Fruit fly (Drosophila melanogaster): ENCODE results near the gene Stt3A.

Stt3A gene

dm6 chrX:21053849-21054581 is at the start of gene Stt3A, which contains the start of gene bves (continued):
- TF ChIP-seq CG18476 (GFP tag; optimal IDR thresholded peaks at IDR 0.05) (peak; percentile 97), slbo (GFP tag; IDR thresholded peaks at IDR 0.05) (peak; percentile 97), CG33213 (GFP tag; optimal IDR thresholded peaks at IDR 0.05) (peak; percentile 98), CG34376 (GFP tag; optimal IDR thresholded peaks at IDR 0.05) (peak; percentile 97), CG17912 (GFP tag; optimal IDR thresholded peaks at IDR 0.05) (peak; percentile 92), CG10209 (GFP tag; optimal IDR thresholded peaks at IDR 0.05) (peak; percentile 98), luna (GFP tag; optimal IDR thresholded peaks at IDR 0.05) (peak; percentile 96), cad (GFP tag; optimal IDR thresholded peaks at IDR 0.05) (no peak), CG18262 (tag; optimal IDR thresholded peaks at IDR 0.05) (peak; percentile 99), Abd-B (GFP tag; optimal IDR thresholded peaks at IDR 0.05) (peak; percentile 94), otp (GFP tag; IDR thresholded peaks at IDR 0.05) (peak; percentile 97), CG6175 (GFP tag; IDR thresholded peaks at IDR 0.05) (peak; percentile 93), CG6854 (GFP tag; optimal IDR thresholded peaks at IDR 0.05) (peak; percentile 98), az2 (GFP tag; optimal IDR thresholded peaks at IDR 0.05) (peak; percentile 99), zen (tag; optimal IDR thresholded peaks at IDR 0.05) (peak; percentile 97), Ets97D (GFP tag; optimal IDR thresholded peaks at IDR 0.05) (peak; percentile 91), Lpt (GFP tag; optimal IDR thresholded peaks at IDR 0.05) (no peak), CG5245 (GFP tag; optimal IDR thresholded peaks at IDR 0.05) (peak; percentile 96), nerfin-1 (tag; optimal IDR thresholded peaks at IDR 0.05) (peak; percentile 97), slou (GFP tag; optimal IDR thresholded peaks at IDR 0.05) (peak; percentile 92), sima (GFP tag; optimal IDR thresholded peaks at IDR 0.05) (peak; percentile 95), CG10366 (GFP tag; IDR thresholded peaks at IDR 0.05) (peak; percentile 97), Sin3A (optimal IDR thresholded peaks at IDR 0.05) (no peak), zfh2 (GFP tag; optimal IDR thresholded peaks at IDR 0.05) (peak; percentile 97), CG13296 (GFP tag; optimal IDR thresholded peaks at IDR 0.05) (peak; percentile 98), CG2678 (tag; optimal IDR thresholded peaks at IDR 0.05) (peak; percentile 99), Xrp1 (GFP tag; IDR thresholded peaks at IDR 0.05) (peak; percentile 99), sens (GFP tag) (peak; percentile 100), CG11696 (GFP tag; IDR thresholded peaks at IDR 0.05) (peak; percentile 94), schlank (tag; optimal IDR thresholded peaks at IDR 0.05) (peak; percentile 97), Hr51 (GFP tag; optimal IDR thresholded peaks at IDR 0.05) (peak; percentile 98 to 99), CG42726 (GFP tag; IDR thresholded peaks at IDR 0.05; ENCODE audit: partially characterized antibody) (peak; percentile 53; the same call in 1 of the 2 replicates), Bteb2 (GFP tag; optimal IDR thresholded peaks at IDR 0.05) (peak; percentile 98), CG10654 (GFP tag; optimal IDR thresholded peaks at IDR 0.05) (peak; percentile 98), bbx (GFP tag; IDR thresholded peaks at IDR 0.05; ENCODE audit: partially characterized antibody) (peak; percentile 32; the same call in 1 of the 2 replicates), scrt (GFP tag; optimal IDR thresholded peaks at IDR 0.05) (peak; percentile 96), odd (GFP tag; optimal IDR thresholded peaks at IDR 0.05) (peak; percentile 99), sqz (GFP tag; optimal IDR thresholded peaks at IDR 0.05) (peak; percentile 95), CG1832 (GFP tag; optimal IDR thresholded peaks at IDR 0.05) (peak; percentile 36), CG17802 (tag; optimal IDR thresholded peaks at IDR 0.05) (peak; percentile 89), aop (GFP tag; IDR thresholded peaks at IDR 0.05) (no peak), CG18764 (GFP tag; optimal IDR thresholded peaks at IDR 0.05) (peak; percentile 95), CG9215 (GFP tag; IDR thresholded peaks at IDR 0.05) (peak; percentile 93), inv (GFP tag; IDR thresholded peaks at IDR 0.05; ENCODE audit: partially characterized antibody) (peak; percentile 35; the same call in 1 of the 2 replicates), Dll (GFP tag; IDR thresholded peaks at IDR 0.05; ENCODE audit: partially characterized antibody) (peak; percentile 75), CG10543 (GFP tag; optimal IDR thresholded peaks at IDR 0.05) (peak; percentile 96), z (GFP tag; IDR thresholded peaks at IDR 0.05) (peak; percentile 51; the same call in 1 of the 3 replicates), CG4854 (GFP tag; optimal IDR thresholded peaks at IDR 0.05) (peak; percentile 96), exex (tag; optimal IDR thresholded peaks at IDR 0.05) (peak; percentile 90)
